Worm (Caenorhabditis elegans): ENCODE measurements around the gene srbc-59.

DNA sequence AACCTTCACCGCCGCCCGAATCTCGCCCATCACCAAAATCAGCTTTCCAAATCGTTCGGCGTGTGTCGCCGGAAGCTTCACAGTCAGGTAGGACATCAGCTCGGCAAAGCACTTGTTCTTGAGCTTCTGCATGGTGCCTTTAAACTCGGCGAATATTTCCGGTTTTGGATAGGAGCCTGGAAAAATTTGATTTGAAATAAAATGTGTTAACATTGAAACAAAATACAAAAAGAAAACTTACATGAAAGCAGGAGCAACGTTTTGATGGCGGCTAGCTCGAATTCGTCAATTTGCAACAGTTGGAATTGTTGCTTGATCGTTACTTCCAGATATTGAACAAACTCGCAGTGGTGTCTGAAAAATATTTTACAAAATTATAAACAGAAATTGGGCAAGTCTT lies 24.3 kb downstream of the srbc-59 start:
- no peak for TF ChIP-seq ref-1 (GFP tag; conservative IDR thresholded peaks at IDR 0.05)
- TF ChIP-seq klf-2 (GFP tag; conservative IDR thresholded peaks at IDR 0.05), result no peak
- TF ChIP-seq flt-1 (GFP tag; IDR thresholded peaks at IDR 0.05), result no peak
- TF ChIP-seq ztf-29 (GFP tag; IDR thresholded peaks at IDR 0.05), result no peak
